Worm (Caenorhabditis elegans): ENCODE measurements around the gene twnk-1.

DNA sequence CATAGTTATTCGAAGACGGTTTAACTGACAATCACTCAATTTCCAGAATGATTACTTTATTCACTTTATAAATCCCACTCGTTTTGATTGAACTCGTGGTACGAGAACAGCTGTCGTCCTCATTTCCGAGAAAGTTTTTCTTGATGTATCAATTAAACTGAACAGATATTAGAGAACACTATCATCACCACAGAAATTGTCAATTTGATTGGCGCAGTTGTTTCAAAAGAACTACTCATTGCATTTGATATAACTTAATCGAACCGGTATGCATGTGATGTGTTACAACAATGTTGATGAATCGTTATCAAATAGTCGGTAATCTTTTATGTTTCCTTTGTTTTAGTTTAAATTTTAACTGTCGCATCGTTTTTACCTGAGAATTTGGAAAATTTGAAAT lies 46.0 kb downstream of the twnk-1 start:
- TF ChIP-seq him-1 (tag; optimal IDR thresholded peaks at IDR 0.05) = no peak
- no peak for TF ChIP-seq dao-5 (tag; optimal IDR thresholded peaks at IDR 0.05)
- TF ChIP-seq W03F9.2 (tag; optimal IDR thresholded peaks at IDR 0.05) = no peak
